Worm (Caenorhabditis elegans) whole organism, late embryonic: ENCODE data around the gene afmd-2.
A peak's percentile ranks its signal among the peaks of the same experiment; 100 is the strongest.

Experiments used
- C08G9.2 ChIP-seq: sonication (generic microtip); optimal IDR thresholded peaks from 2 replicates; lab custom pipeline; 2016; ENCODE audit warnings: mild to moderate bottlenecking, missing genetic modification characterization, moderate library complexity, missing compliant biosample characterization
- F13H6.1 ChIP-seq: sonication (generic microtip); optimal IDR thresholded peaks from 2 replicates; lab custom pipeline; 2016; ENCODE audit warnings: missing genetic modification characterization, missing compliant biosample characterization
- K02D7.2 ChIP-seq: sonication (generic microtip); optimal IDR thresholded peaks from 2 replicates; lab custom pipeline; 2017; ENCODE audit warnings: mild to moderate bottlenecking, missing genetic modification characterization, missing compliant biosample characterization
- Y22D7AL.16 ChIP-seq: sonication (generic microtip); optimal IDR thresholded peaks from 2 replicates; lab custom pipeline; 2016; ENCODE audit warnings: missing genetic modification characterization, missing compliant biosample characterization
- ahr-1 ChIP-seq: sonication (generic microtip); optimal IDR thresholded peaks from 2 replicates; lab custom pipeline; 2016; ENCODE audit warnings: missing genetic modification characterization, missing compliant biosample characterization
- ama-1 ChIP-seq: fragments of 150-350 bp; optimal IDR thresholded peaks from 2 replicates; lab custom pipeline; 2014
- ceh-14 ChIP-seq: sonication (generic microtip); optimal IDR thresholded peaks from 2 replicates; lab custom pipeline; 2016; ENCODE audit warnings: missing genotype, missing genetic modification characterization, missing compliant biosample characterization
- ceh-2 ChIP-seq: sonication (generic microtip); optimal IDR thresholded peaks from 2 replicates; lab custom pipeline; 2016; ENCODE audit warnings: missing genotype, missing genetic modification characterization, missing compliant biosample characterization
- ceh-31 ChIP-seq: sonication (generic microtip); optimal IDR thresholded peaks from 2 replicates; lab custom pipeline; 2016; ENCODE audit warnings: missing genetic modification characterization, missing compliant biosample characterization
- ceh-45 ChIP-seq: fragments of 200-800 bp; sonication (Bioruptor generic); IDR thresholded peaks from 2 replicates; pipeline ENCODE4 v1.3.6; 2022; ENCODE audit warnings: missing genetic modification reagents, missing genetic modification characterization, missing compliant biosample characterization
- ceh-48 ChIP-seq: sonication (generic microtip); optimal IDR thresholded peaks from 2 replicates; lab custom pipeline; 2016; ENCODE audit warnings: missing genetic modification characterization, inconsistent platforms, missing compliant biosample characterization
- ceh-6 ChIP-seq: fragments of 200-800 bp; sonication (Bioruptor generic); optimal IDR thresholded peaks from 2 replicates; lab custom pipeline; 2018; ENCODE audit warnings: mild to moderate bottlenecking, missing genetic modification characterization, missing compliant biosample characterization
- che-1 ChIP-seq: sonication (generic microtip); optimal IDR thresholded peaks from 2 replicates; lab custom pipeline; 2016; ENCODE audit warnings: mild to moderate bottlenecking, missing genetic modification characterization, missing compliant biosample characterization
- dve-1 ChIP-seq: sonication (generic microtip); optimal IDR thresholded peaks from 2 replicates; lab custom pipeline; 2017; ENCODE audit warnings: antibody characterized with exemption, mild to moderate bottlenecking, missing genetic modification characterization, missing compliant biosample characterization
- elt-2 ChIP-seq: sonication (generic microtip); optimal IDR thresholded peaks from 2 replicates; lab custom pipeline; 2016; ENCODE audit warnings: missing genetic modification reagents, missing genetic modification characterization, missing compliant biosample characterization
- elt-4 ChIP-seq: sonication (generic microtip); optimal IDR thresholded peaks from 2 replicates; lab custom pipeline; 2016; ENCODE audit warnings: missing genetic modification characterization, missing compliant biosample characterization
- ets-4 ChIP-seq: sonication (generic microtip); optimal IDR thresholded peaks from 2 replicates; lab custom pipeline; 2016; ENCODE audit warnings: missing genetic modification characterization, missing compliant biosample characterization
- fax-1 ChIP-seq: sonication (generic microtip); optimal IDR thresholded peaks from 2 replicates; lab custom pipeline; 2016; ENCODE audit warnings: missing genotype, missing genetic modification characterization, missing compliant biosample characterization
- fkh-6 ChIP-seq: sonication (generic microtip); optimal IDR thresholded peaks from 2 replicates; lab custom pipeline; 2016; ENCODE audit warnings: missing genetic modification characterization, missing compliant biosample characterization
- gmeb-2 ChIP-seq: sonication (generic microtip); optimal IDR thresholded peaks from 2 replicates; lab custom pipeline; 2016; ENCODE audit warnings: missing genetic modification characterization, inconsistent platforms, missing compliant biosample characterization
- hlh-8 ChIP-seq: sonication (generic microtip); optimal IDR thresholded peaks from 2 replicates; lab custom pipeline; 2016; ENCODE audit warnings: missing genotype, missing genetic modification characterization, missing compliant biosample characterization
- lim-6 ChIP-seq: sonication (generic microtip); optimal IDR thresholded peaks from 2 replicates; lab custom pipeline; 2016; ENCODE audit warnings: missing genetic modification characterization, missing compliant biosample characterization
- lin-11 ChIP-seq: fragments of 200-800 bp; sonication (Bioruptor generic); optimal IDR thresholded peaks from 2 replicates; lab custom pipeline; 2018; ENCODE audit warnings: mild to moderate bottlenecking, missing genetic modification characterization, missing compliant biosample characterization
- mec-3 ChIP-seq: sonication (generic microtip); optimal IDR thresholded peaks from 2 replicates; lab custom pipeline; 2016; ENCODE audit warnings: borderline replicate concordance, missing genetic modification characterization, missing compliant biosample characterization
- nfya-1 ChIP-seq: sonication (generic microtip); optimal IDR thresholded peaks from 2 replicates; lab custom pipeline; 2017; ENCODE audit warnings: missing genetic modification characterization, mild to moderate bottlenecking, missing compliant biosample characterization, antibody characterized with exemption, moderate library complexity
- nhr-11 ChIP-seq: fragments of 150-350 bp; optimal IDR thresholded peaks from 2 replicates; lab custom pipeline; 2014; ENCODE audit warnings: missing biosample characterization, missing genetic modification characterization
- nhr-232 ChIP-seq: sonication (generic microtip); optimal IDR thresholded peaks from 2 replicates; lab custom pipeline; 2016; ENCODE audit warnings: missing genetic modification characterization, missing compliant biosample characterization
- pat-9 ChIP-seq: fragments of 200-800 bp; sonication (Bioruptor generic); optimal IDR thresholded peaks from 2 replicates; lab custom pipeline; 2018; ENCODE audit warnings: mild to moderate bottlenecking, missing genetic modification characterization, moderate library complexity, missing compliant biosample characterization
- ref-2 ChIP-seq: sonication (generic microtip); optimal IDR thresholded peaks from 2 replicates; lab custom pipeline; 2016; ENCODE audit warnings: missing genetic modification characterization, missing compliant biosample characterization
- rnt-1 ChIP-seq: sonication (generic microtip); optimal IDR thresholded peaks from 2 replicates; lab custom pipeline; 2016; ENCODE audit warnings: missing genetic modification characterization, missing compliant biosample characterization
- sdc-2 ChIP-seq: sonication (generic microtip); optimal IDR thresholded peaks from 2 replicates; lab custom pipeline; 2016; ENCODE audit warnings: missing genotype, missing genetic modification characterization, missing compliant biosample characterization
- sox-2 ChIP-seq: fragments of 200-800 bp; sonication (Bioruptor generic); IDR thresholded peaks from 2 replicates; pipeline ENCODE4 v1.3.6; 2022; ENCODE audit warnings: missing genetic modification reagents, missing genetic modification characterization, missing compliant biosample characterization
- tbx-2 ChIP-seq: sonication (generic microtip); optimal IDR thresholded peaks from 2 replicates; lab custom pipeline; 2016; ENCODE audit warnings: missing genetic modification characterization, missing compliant biosample characterization
- tbx-7 ChIP-seq: sonication (generic microtip); optimal IDR thresholded peaks from 2 replicates; lab custom pipeline; 2016; ENCODE audit warnings: missing genotype, missing genetic modification characterization, missing compliant biosample characterization
- ttx-3 ChIP-seq: sonication (generic microtip); optimal IDR thresholded peaks from 2 replicates; lab custom pipeline; 2016; ENCODE audit warnings: missing genetic modification reagents, missing genetic modification characterization, missing compliant biosample characterization
- unc-86 ChIP-seq: sonication (generic microtip); optimal IDR thresholded peaks from 2 replicates; lab custom pipeline; 2016; ENCODE audit warnings: missing genetic modification characterization, missing compliant biosample characterization
- zip-5 ChIP-seq: sonication (generic microtip); optimal IDR thresholded peaks from 2 replicates; lab custom pipeline; 2016; ENCODE audit warnings: missing genetic modification characterization, missing compliant biosample characterization

The afmd-2 gene

DNA sequence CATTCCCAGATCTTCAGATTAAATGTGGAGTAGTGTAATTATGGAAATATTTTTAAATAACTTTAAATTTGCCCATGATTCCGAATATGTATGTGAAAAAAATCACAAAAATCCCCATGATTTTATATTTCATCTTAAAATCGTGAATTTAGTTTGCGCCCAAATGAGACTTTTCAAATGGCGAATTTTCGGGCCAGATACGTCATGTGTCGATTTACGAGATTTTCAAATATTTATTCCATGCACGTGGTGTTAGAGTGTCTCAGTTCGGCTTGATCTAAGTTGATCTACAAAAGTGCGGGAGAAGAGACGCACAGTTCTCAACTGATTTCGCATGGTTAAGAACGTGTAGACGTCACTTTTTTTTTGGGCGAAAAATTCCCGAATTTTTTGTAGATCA lies 26.6 kb upstream of the afmd-2 start, which contains the start of gene Y38H8A.1:
Y38H8A.1 (plus strand) TSS at position 301 of the 400 bp plus-strand sequence.
- TF ChIP-seq fax-1 (tag; lab: Kevin White, UChicago) (no peak), elt-4 (tag; lab: Kevin White, UChicago) (no peak), ceh-45 (no peak), ama-1 (no peak), C08G9.2 (tag; lab: Kevin White, UChicago) (no peak), nhr-232 (no peak), Y22D7AL.16 (tag; lab: Kevin White, UChicago) (no peak), fkh-6 (tag; lab: Kevin White, UChicago) (no peak), dve-1 (tag; lab: Kevin White, UChicago) (no peak), ceh-6 (GFP tag; lab: Kevin White, UChicago) (no peak), ets-4 (tag; lab: Kevin White, UChicago) (no peak), tbx-2 (no peak)

DNA sequence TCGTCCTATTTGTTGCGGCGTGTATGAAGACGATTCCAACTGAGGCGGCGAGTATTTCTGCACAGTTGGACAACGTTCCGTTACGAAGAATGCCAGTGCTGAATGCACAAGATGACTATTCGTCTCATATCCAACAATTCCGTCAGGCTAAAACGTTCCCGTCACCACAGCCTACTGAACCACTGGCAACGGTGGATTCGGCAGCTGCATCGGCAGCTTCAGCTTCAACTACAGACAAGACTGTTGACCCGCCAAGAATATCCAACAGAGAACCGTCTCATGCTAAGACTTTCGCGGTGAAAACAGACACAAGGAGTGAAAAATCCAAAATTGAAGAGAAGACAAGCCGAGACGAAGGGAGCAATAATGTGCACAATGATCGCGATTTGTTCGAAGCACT lies 25.4 kb upstream of the afmd-2 start:
- TF ChIP-seq mec-3 (tag; lab: Kevin White, UChicago) = no peak
- no peak for TF ChIP-seq hlh-8 (tag; lab: Kevin White, UChicago)
- TF ChIP-seq ceh-48 (tag; lab: Kevin White, UChicago) = no peak
- TF ChIP-seq ttx-3 (tag; lab: Kevin White, UChicago) = no peak
- TF ChIP-seq, all 69 proteins: peak for 0

DNA sequence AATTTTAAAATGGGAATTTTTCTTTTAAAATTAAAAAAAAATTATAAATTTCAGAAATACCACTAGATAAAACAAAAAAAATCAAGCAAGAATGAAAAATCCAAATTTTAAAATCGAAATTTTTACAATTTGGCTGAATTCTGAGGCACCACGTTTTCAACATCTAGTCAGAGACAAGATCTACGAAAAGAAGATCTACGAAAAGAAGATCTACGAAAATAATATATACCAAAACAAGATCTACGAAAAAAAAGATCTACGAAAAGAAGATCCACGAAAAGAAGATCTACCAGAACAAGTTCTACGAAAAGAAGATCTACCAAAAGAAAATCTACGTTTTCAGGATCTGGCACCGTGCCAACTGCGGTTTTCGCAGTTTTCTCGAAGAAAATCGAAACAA lies 22.0 kb upstream of the afmd-2 start:
- TF ChIP-seq che-1 = no peak
- TF ChIP-seq lin-11 (tag; lab: Kevin White, UChicago) = no peak
- TF ChIP-seq tbx-2 = peak; percentile 91
- TF ChIP-seq ceh-2 = peak; percentile 60
- TF ChIP-seq C08G9.2 (tag; lab: Kevin White, UChicago) = peak; percentile 81
- TF ChIP-seq gmeb-2 (tag; lab: Kevin White, UChicago) = no peak
- peak; percentile 54 for TF ChIP-seq rnt-1 (tag; lab: Kevin White, UChicago)
- peak; percentile 50 for TF ChIP-seq elt-2
- TF ChIP-seq zip-5 (tag; lab: Kevin White, UChicago) = peak; percentile 80
- TF ChIP-seq lim-6 (tag; lab: Kevin White, UChicago) = peak; percentile 46
- TF ChIP-seq F13H6.1 (tag; lab: Kevin White, UChicago) = peak; percentile 52
- peak; percentile 31 for TF ChIP-seq ref-2 (tag; lab: Kevin White, UChicago)
- peak; percentile 7 for TF ChIP-seq hlh-8 (tag; lab: Kevin White, UChicago)
- TF ChIP-seq unc-86 (tag; lab: Kevin White, UChicago) = peak; percentile 28
- TF ChIP-seq tbx-7 (tag; lab: Kevin White, UChicago) = peak; percentile 62
- peak; percentile 88 for TF ChIP-seq ceh-31 (tag; lab: Kevin White, UChicago)
- TF ChIP-seq ets-4 (tag; lab: Kevin White, UChicago) = peak; percentile 79
- TF ChIP-seq ahr-1 (tag; lab: Kevin White, UChicago) = no peak
- no peak for TF ChIP-seq sox-2 (GFP tag; lab: Robert Waterston, UW)
- peak; percentile 38 for TF ChIP-seq ceh-14 (tag; lab: Kevin White, UChicago)
- no peak for TF ChIP-seq K02D7.2
- TF ChIP-seq nhr-11 (tag; lab: Kevin White, UChicago) = no peak
- TF ChIP-seq fax-1 (tag; lab: Kevin White, UChicago) = peak; percentile 90

DNA sequence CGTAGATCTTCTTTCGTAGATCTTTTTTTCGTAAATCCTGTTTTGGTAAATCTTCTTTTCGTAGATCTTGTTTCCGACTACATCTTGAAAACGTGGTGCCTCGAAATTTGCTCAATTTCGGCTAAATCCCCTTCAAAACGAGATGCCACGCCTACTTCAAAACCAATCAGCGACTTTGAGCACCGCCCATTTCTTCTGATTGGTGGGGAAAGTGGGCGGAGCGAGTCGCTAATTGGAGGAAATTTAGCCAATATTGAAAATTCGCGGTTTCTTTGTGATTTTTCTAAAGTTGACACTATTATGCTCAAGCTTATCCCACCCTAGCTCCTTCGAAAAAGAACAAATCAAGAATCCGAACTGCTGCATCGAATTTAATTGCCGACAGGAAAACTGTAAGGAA lies 21.4 kb upstream of the afmd-2 start:
- no peak for TF ChIP-seq elt-2
- peak; percentile 83 for TF ChIP-seq nfya-1 (tag; lab: Kevin White, UChicago)
- no peak for TF ChIP-seq fax-1 (tag; lab: Kevin White, UChicago)
- TF ChIP-seq zip-5 (tag; lab: Kevin White, UChicago) = no peak
- TF ChIP-seq pat-9 (tag; lab: Kevin White, UChicago) = no peak
- TF ChIP-seq sdc-2 (tag; lab: Kevin White, UChicago) = no peak
